Fruit fly (Drosophila melanogaster) Kc167 (cell line): ENCODE data around the gene CG6621.

ENCODE experiments used
- Myc ChIP-seq: fragments of >200 bp; optimal IDR thresholded peaks from 2 replicates; lab custom pipeline; 2017; ENCODE audit warnings: missing external identifiers
- Sin3A ChIP-seq: fragments of >200 bp; optimal IDR thresholded peaks from 2 replicates; lab custom pipeline; 2018; ENCODE audit warnings: missing external identifiers
- h ChIP-seq: fragments of >200 bp; optimal IDR thresholded peaks from 3 replicates; lab custom pipeline; 2018; ENCODE audit warnings: missing external identifiers
- insv ChIP-seq: fragments of >200 bp; optimal IDR thresholded peaks from 3 replicates; lab custom pipeline; 2018; ENCODE audit warnings: missing external identifiers
- psq ChIP-seq: fragments of >200 bp; optimal IDR thresholded peaks from 2 replicates; lab custom pipeline; 2017; ENCODE audit warnings: missing external identifiers
- ttk ChIP-seq: sonication (Bioruptor generic); optimal IDR thresholded peaks from 2 replicates; lab custom pipeline; 2017; ENCODE audit warnings: missing external identifiers

The CG6621 gene

DNA sequence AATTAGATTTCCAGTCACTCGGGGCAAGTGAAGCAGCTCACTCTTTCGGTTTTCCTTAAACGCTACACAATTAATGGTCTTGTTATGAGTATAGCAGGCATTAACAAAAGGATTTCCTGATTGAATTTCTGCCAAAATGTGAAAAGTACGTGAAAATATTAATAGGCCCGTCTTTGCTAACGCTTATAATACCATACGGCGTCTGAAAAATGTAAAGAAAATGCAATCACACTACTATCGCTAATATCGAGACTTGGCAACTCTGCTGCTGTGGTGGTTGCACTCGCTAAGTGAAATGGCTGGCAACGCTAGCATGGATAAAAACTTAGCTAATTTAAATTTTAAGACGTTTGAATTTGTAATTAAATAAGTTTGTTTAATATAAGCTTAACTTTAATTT, at the start of gene CG6621:
Gene CG6621 (minus strand): TSS at position 205 of the 400 bp plus-strand sequence.
- no peak for TF ChIP-seq insv (lab: Kevin White, UChicago)
- TF ChIP-seq ttk: no peak
- TF ChIP-seq psq (lab: Kevin White, UChicago): no peak
- no peak for TF ChIP-seq Myc (lab: Kevin White, UChicago)
- no peak for TF ChIP-seq Sin3A (lab: Kevin White, UChicago)
- no peak for TF ChIP-seq h (lab: Kevin White, UChicago)

DNA sequence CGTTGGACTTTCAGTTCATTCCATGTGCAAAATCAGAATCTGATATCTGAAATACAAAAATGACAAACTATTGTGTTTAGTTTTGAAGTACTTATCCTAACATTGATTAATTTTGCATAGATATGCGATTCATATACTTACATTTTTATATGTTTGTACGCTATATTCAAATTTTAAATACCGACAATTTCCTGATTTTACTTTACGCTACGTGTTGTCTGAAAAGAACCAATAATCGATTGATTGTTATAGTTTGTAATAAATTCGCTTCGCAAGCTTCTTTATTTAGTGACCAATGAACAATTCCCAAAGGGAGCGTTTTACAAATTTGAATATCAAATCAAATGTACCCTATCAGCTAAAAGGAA, 3.8 kb downstream of the CG6621 start, which contains the start of gene Ak3:
Gene Ak3 (minus strand): TSS at position 69 of the 368 bp plus-strand sequence.
- TF ChIP-seq h (lab: Kevin White, UChicago) (no peak), insv (lab: Kevin White, UChicago) (no peak), ttk (no peak), psq (lab: Kevin White, UChicago) (no peak), Myc (lab: Kevin White, UChicago) (no peak), Sin3A (lab: Kevin White, UChicago) (no peak)

- no peak for TF ChIP-seq Sin3A (lab: Kevin White, UChicago)
- no peak for TF ChIP-seq psq (lab: Kevin White, UChicago)
- no peak for TF ChIP-seq Myc (lab: Kevin White, UChicago)
- no peak for TF ChIP-seq ttk
- TF ChIP-seq insv (lab: Kevin White, UChicago): no peak
- no peak for TF ChIP-seq h (lab: Kevin White, UChicago)
Measured at dm6 chr3R:10888633-10889519, 4.5 kb downstream of the CG6621 start.

DNA sequence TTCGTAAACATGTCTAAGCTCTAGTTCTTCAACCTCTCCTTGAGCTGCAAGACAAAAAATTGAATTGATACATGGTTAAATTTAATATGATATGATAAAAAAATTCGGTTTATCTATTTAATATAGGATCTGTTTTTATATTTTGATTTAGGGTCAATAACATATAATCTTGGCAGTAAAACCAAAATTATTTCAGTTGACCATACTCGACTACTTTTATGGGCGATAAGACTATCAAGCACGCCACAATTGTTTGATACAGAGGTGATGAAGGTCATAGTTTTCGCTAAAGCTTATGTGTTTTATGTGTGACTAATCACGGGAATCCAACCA, 5.1 kb downstream of the CG6621 start:
- TF ChIP-seq insv (lab: Kevin White, UChicago) (no peak), h (lab: Kevin White, UChicago) (no peak), ttk (no peak), psq (lab: Kevin White, UChicago) (no peak), Myc (lab: Kevin White, UChicago) (no peak), Sin3A (lab: Kevin White, UChicago) (no peak)

dm6 chr3R:10886462-10887315, 6.6 kb downstream of the CG6621 start:
- TF ChIP-seq Sin3A (lab: Kevin White, UChicago): no peak
- no peak for TF ChIP-seq h (lab: Kevin White, UChicago)
- TF ChIP-seq Myc (lab: Kevin White, UChicago): no peak
- TF ChIP-seq psq (lab: Kevin White, UChicago): no peak
- TF ChIP-seq ttk: no peak
- no peak for TF ChIP-seq insv (lab: Kevin White, UChicago)

DNA sequence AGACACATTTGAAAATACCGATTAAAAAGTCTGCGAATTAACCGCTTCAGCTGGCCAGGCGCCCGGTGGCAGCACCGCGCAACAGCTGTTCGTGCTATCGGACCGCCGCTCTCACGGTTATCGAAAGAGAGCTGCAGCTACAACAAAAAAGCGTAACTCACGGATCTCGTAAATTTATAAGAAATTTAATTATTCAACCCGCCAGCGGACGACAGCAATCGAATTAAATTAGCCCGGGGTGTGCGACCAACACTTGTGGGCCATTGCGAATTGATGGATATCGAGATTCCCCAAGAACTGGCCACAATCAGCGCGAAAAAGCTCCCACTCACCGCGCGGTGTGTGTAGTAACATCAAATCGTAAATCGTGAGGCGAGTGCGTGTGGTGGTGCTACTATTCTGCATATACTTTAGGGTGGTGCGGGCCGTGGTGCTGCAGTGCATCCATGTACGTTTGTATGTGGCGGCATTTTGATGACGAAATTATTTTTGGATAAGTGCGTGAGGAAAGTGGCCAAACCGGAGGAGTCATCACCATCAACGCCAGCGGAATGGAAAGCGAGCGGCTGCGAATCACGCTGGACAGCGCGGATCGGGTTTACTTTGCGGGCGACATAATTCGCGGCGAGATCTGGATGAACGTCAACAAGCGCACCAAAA, 7.8 kb downstream of the CG6621 start, which contains the start of gene Leash:
Gene Leash (plus strand): TSS at position 119 of the 660 bp plus-strand sequence.
- no peak for TF ChIP-seq psq (lab: Kevin White, UChicago)
- TF ChIP-seq h (lab: Kevin White, UChicago): no peak
- TF ChIP-seq insv (lab: Kevin White, UChicago): no peak
- TF ChIP-seq Myc (lab: Kevin White, UChicago): no peak
- TF ChIP-seq ttk: no peak
- no peak for TF ChIP-seq Sin3A (lab: Kevin White, UChicago)

- TF ChIP-seq psq (lab: Kevin White, UChicago): no peak
- no peak for TF ChIP-seq h (lab: Kevin White, UChicago)
- no peak for TF ChIP-seq insv (lab: Kevin White, UChicago)
- TF ChIP-seq Sin3A (lab: Kevin White, UChicago): no peak
- TF ChIP-seq Myc (lab: Kevin White, UChicago): no peak
- no peak for TF ChIP-seq ttk
Measured at dm6 chr3R:10884678-10885421, 8.5 kb downstream of the CG6621 start, which contains the start of gene CG14696. Gene CG14696 (minus strand): TSS chr3R:10885001.

dm6 chr3R:10884031-10884677, 9.2 kb downstream of the CG6621 start:
- TF ChIP-seq Myc (lab: Kevin White, UChicago): no peak

DNA sequence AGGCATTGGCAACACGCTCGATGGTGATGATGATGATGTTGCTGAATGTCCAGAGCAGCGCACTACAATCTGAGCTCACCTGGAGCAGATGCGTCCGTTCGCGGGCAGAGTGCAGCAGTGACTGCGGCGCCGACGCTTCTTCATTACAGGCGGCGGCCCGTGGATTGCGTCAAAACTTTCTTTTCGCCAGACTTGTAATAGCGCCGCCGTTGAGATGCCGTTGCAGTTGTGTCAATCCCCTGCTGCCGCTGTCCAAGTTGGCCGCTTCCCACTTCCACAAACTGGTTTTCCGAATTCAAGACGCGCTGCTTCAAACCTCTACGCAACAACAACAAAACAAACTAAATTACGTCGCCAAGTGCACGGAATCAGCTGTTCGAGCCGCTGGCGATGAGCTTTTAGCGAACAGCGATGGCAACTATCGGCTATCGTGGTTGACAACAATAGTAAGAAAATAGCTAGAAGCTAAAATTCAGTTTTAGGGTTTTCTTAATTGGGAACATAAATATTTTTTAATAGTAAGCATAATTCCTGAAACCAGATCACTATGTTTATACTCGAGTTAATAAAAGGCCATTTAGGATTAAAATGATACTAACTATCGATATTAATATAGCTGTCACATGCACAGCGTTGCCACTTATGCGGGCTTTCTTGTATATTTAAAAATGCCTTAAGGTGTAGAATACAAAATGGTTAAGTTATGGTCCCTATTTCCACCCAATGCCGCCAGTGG, 11.3 kb downstream of the CG6621 start, which contains the start of gene Tpc1:
Gene Tpc1 (minus strand): TSS at position 365 of the 736 bp plus-strand sequence.
- TF ChIP-seq Sin3A (lab: Kevin White, UChicago): no peak
- no peak for TF ChIP-seq Myc (lab: Kevin White, UChicago)
- TF ChIP-seq insv (lab: Kevin White, UChicago): no peak
- no peak for TF ChIP-seq ttk
- no peak for TF ChIP-seq psq (lab: Kevin White, UChicago)
